Fruit fly (Drosophila melanogaster) whole organism, embryonic: Measurements from ENCODE around the gene GAPcenA.
A peak's percentile ranks its signal among the peaks of the same experiment; 100 is the strongest.

ENCODE experiments used
- BEAF-32 ChIP-seq: fragments of 200-800 bp; sonication (Bioruptor generic); optimal IDR thresholded peaks from 3 replicates; lab custom pipeline; 2017; ENCODE audit warnings: missing biosample characterization, missing genetic modification characterization, mild to moderate bottlenecking, moderate library complexity, missing genetic modification reagents
- Bgb ChIP-seq: fragments of 200-800 bp; sonication (Bioruptor generic); IDR thresholded peaks from 2 replicates; pipeline ENCODE4 v1.3.6; 2022; ENCODE audit warnings: missing biosample characterization, missing genetic modification characterization; ENCODE audit not compliant: partially characterized antibody
- CG10209 ChIP-seq: fragments of 200-800 bp; sonication (Bioruptor generic); optimal IDR thresholded peaks from 3 replicates; lab custom pipeline; 2017; ENCODE audit warnings: missing biosample characterization, mild to moderate bottlenecking, missing genetic modification characterization, missing genetic modification reagents
- CG1024 ChIP-seq: fragments of 200-800 bp; sonication (Bioruptor generic); IDR thresholded peaks from 2 replicates; pipeline ENCODE4 v1.3.6; 2022; ENCODE audit warnings: missing biosample characterization, missing genetic modification characterization
- CG10543 ChIP-seq: fragments of 200-800 bp; sonication (Bioruptor generic); optimal IDR thresholded peaks from 3 replicates; lab custom pipeline; 2017; ENCODE audit warnings: missing biosample characterization, mild to moderate bottlenecking, missing genetic modification characterization, moderate library complexity
- CG11247 ChIP-seq: fragments of 200-800 bp; sonication (Bioruptor generic); IDR thresholded peaks from 2 replicates; pipeline ENCODE4 v1.3.6; 2022; ENCODE audit warnings: missing biosample characterization, missing genetic modification characterization
- CG12104 ChIP-seq: fragments of 200-800 bp; sonication (Bioruptor generic); optimal IDR thresholded peaks from 3 replicates; lab custom pipeline; 2016; ENCODE audit warnings: missing biosample characterization, missing genetic modification characterization
- CG12391 ChIP-seq: fragments of 200-800 bp; sonication (Bioruptor generic); optimal IDR thresholded peaks from 3 replicates; lab custom pipeline; 2018; ENCODE audit warnings: missing biosample characterization, mild to moderate bottlenecking, missing genetic modification characterization, moderate library complexity
- CG12659 ChIP-seq: fragments of 200-800 bp; sonication (Bioruptor generic); optimal IDR thresholded peaks from 3 replicates; lab custom pipeline; 2017; ENCODE audit warnings: mild to moderate bottlenecking, missing biosample characterization, missing genetic modification reagents, missing genetic modification characterization
- CG15601 ChIP-seq: fragments of 200-800 bp; sonication (Bioruptor generic); optimal IDR thresholded peaks from 3 replicates; lab custom pipeline; 2019; ENCODE audit warnings: missing biosample characterization, mild to moderate bottlenecking, missing genetic modification characterization, moderate library complexity
- CG16813 ChIP-seq: fragments of 200-800 bp; sonication (Bioruptor generic); IDR thresholded peaks from 3 replicates; pipeline ENCODE4 v1.3.6; 2022; ENCODE audit warnings: missing biosample characterization, missing genetic modification characterization; ENCODE audit not compliant: partially characterized antibody
- CG17385 ChIP-seq: fragments of 200-800 bp; sonication (Bioruptor generic); optimal IDR thresholded peaks from 3 replicates; lab custom pipeline; 2018; ENCODE audit warnings: missing biosample characterization, mild to moderate bottlenecking, missing genetic modification characterization
- CG17802 ChIP-seq: fragments of 200-800 bp; sonication (Bioruptor generic); optimal IDR thresholded peaks from 2 replicates; lab custom pipeline; 2018; ENCODE audit warnings: missing biosample characterization, mild to moderate bottlenecking, missing genetic modification characterization, moderate library complexity
- CG2712 ChIP-seq: fragments of 200-800 bp; optimal IDR thresholded peaks from 3 replicates; lab custom pipeline; 2019; ENCODE audit warnings: missing biosample characterization, mild to moderate bottlenecking, missing genetic modification characterization, moderate library complexity
- CG2875 ChIP-seq: fragments of 200-800 bp; sonication (Bioruptor generic); optimal IDR thresholded peaks from 2 replicates; lab custom pipeline; 2017; ENCODE audit warnings: missing biosample characterization, mild to moderate bottlenecking, missing genetic modification characterization, missing genetic modification reagents
- CG34376 ChIP-seq: fragments of 200-800 bp; sonication (Bioruptor generic); optimal IDR thresholded peaks from 2 replicates; lab custom pipeline; 2018; ENCODE audit warnings: missing biosample characterization, mild to moderate bottlenecking, missing genetic modification characterization
- CG6791 ChIP-seq: fragments of 200-800 bp; sonication (Bioruptor generic); IDR thresholded peaks from 3 replicates; pipeline ENCODE4 v1.3.6; 2022; ENCODE audit warnings: missing biosample characterization, missing genetic modification characterization; ENCODE audit not compliant: partially characterized antibody
- CG6813 ChIP-seq: fragments of 200-800 bp; sonication (Bioruptor generic); optimal IDR thresholded peaks from 2 replicates; lab custom pipeline; 2017; ENCODE audit warnings: missing biosample characterization, missing genetic modification characterization, mild to moderate bottlenecking, moderate library complexity, missing genetic modification reagents
- CG7271 ChIP-seq: fragments of 200-800 bp; sonication (Bioruptor generic); optimal IDR thresholded peaks from 2 replicates; lab custom pipeline; 2018; ENCODE audit warnings: missing biosample characterization, mild to moderate bottlenecking, missing genetic modification characterization, moderate library complexity
- CG7963 ChIP-seq: fragments of 200-800 bp; sonication (Bioruptor generic); IDR thresholded peaks from 3 replicates; pipeline ENCODE4 v1.3.6; 2022; ENCODE audit warnings: missing biosample characterization, missing genetic modification characterization; ENCODE audit not compliant: partially characterized antibody
- Dad ChIP-seq: fragments of 200-800 bp; sonication (Bioruptor generic); optimal IDR thresholded peaks from 3 replicates; lab custom pipeline; 2016; ENCODE audit warnings: missing biosample characterization, missing genetic modification characterization
- Dll ChIP-seq: fragments of 200-800 bp; sonication (Bioruptor generic); IDR thresholded peaks from 4 replicates; pipeline ENCODE4 v1.3.6; 2022; ENCODE audit warnings: missing biosample characterization, missing genetic modification characterization; ENCODE audit not compliant: partially characterized antibody
- Doc3 ChIP-seq: fragments of 200-800 bp; sonication (Bioruptor generic); IDR thresholded peaks from 3 replicates; pipeline ENCODE4 v1.3.6; 2022; ENCODE audit warnings: missing biosample characterization, missing genetic modification characterization; ENCODE audit not compliant: partially characterized antibody
- Dp ChIP-seq: fragments of 200-800 bp; sonication (Bioruptor generic); optimal IDR thresholded peaks from 2 replicates; lab custom pipeline; 2018; ENCODE audit warnings: missing biosample characterization, mild to moderate bottlenecking, missing genetic modification characterization, moderate library complexity
- Dref ChIP-seq: fragments of 200-800 bp; sonication (Bioruptor generic); IDR thresholded peaks from 2 replicates; pipeline ENCODE4 v1.3.6; 2022; ENCODE audit warnings: missing biosample characterization, missing genetic modification characterization
- E2f1 ChIP-seq: fragments of 200-800 bp; sonication (Bioruptor generic); IDR thresholded peaks from 2 replicates; pipeline ENCODE4 v1.3.6; 2022; ENCODE audit warnings: missing biosample characterization, missing genetic modification characterization
- Ets97D ChIP-seq: fragments of 200-800 bp; sonication (Bioruptor generic); optimal IDR thresholded peaks from 3 replicates; lab custom pipeline; 2016; ENCODE audit warnings: missing biosample characterization, missing genetic modification characterization
- Opbp ChIP-seq: fragments of 200-800 bp; sonication (Bioruptor generic); IDR thresholded peaks from 3 replicates; pipeline ENCODE4 v1.3.6; 2022; ENCODE audit warnings: missing biosample characterization, missing genetic modification characterization; ENCODE audit not compliant: partially characterized antibody
- YL-1 ChIP-seq: fragments of 200-800 bp; sonication (Bioruptor generic); optimal IDR thresholded peaks from 3 replicates; lab custom pipeline; 2017; ENCODE audit warnings: missing biosample characterization, mild to moderate bottlenecking, missing genetic modification characterization
- amos ChIP-seq: fragments of 200-800 bp; sonication (Bioruptor generic); IDR thresholded peaks from 2 replicates; pipeline ENCODE4 v1.3.6; 2022; ENCODE audit warnings: missing biosample characterization, missing genetic modification characterization; ENCODE audit not compliant: partially characterized antibody
- bbx ChIP-seq: fragments of 200-800 bp; sonication (Bioruptor generic); IDR thresholded peaks from 2 replicates; pipeline ENCODE4 v1.3.6; 2022; ENCODE audit warnings: missing biosample characterization, missing genetic modification characterization; ENCODE audit not compliant: partially characterized antibody
- chinmo ChIP-seq: fragments of 200-800 bp; sonication (Bioruptor generic); IDR thresholded peaks from 4 replicates; pipeline ENCODE4 v1.3.6; 2022; ENCODE audit warnings: missing biosample characterization, missing genetic modification characterization; ENCODE audit not compliant: partially characterized antibody
- crol ChIP-seq: fragments of 200-800 bp; sonication (Bioruptor generic); IDR thresholded peaks from 2 replicates; pipeline ENCODE4 v1.3.6; 2022; ENCODE audit warnings: missing biosample characterization, missing genetic modification characterization
- ham ChIP-seq: fragments of 200-800 bp; sonication (Bioruptor generic); IDR thresholded peaks from 2 replicates; pipeline ENCODE4 v1.3.6; 2022; ENCODE audit warnings: missing biosample characterization, missing genetic modification characterization
- hb ChIP-seq: fragments of 200-800 bp; sonication (Bioruptor generic); IDR thresholded peaks from 3 replicates; pipeline ENCODE4 v1.3.6; 2022; ENCODE audit warnings: missing biosample characterization, missing genetic modification characterization; ENCODE audit not compliant: partially characterized antibody
- inv ChIP-seq: fragments of 200-800 bp; sonication (Bioruptor generic); IDR thresholded peaks from 2 replicates; pipeline ENCODE4 v1.3.6; 2022; ENCODE audit warnings: missing biosample characterization, missing genetic modification characterization; ENCODE audit not compliant: partially characterized antibody
- lilli ChIP-seq: fragments of 200-800 bp; sonication (Bioruptor generic); optimal IDR thresholded peaks from 3 replicates; lab custom pipeline; 2016; ENCODE audit warnings: missing biosample characterization, missing genetic modification characterization
- nmo ChIP-seq: fragments of 200-800 bp; sonication (Bioruptor generic); optimal IDR thresholded peaks from 2 replicates; lab custom pipeline; 2018; ENCODE audit warnings: missing biosample characterization, mild to moderate bottlenecking, missing genetic modification characterization, moderate library complexity
- otp ChIP-seq: fragments of 200-800 bp; sonication (Bioruptor generic); IDR thresholded peaks from 3 replicates; pipeline ENCODE4, ENCODE4 v1.3.6; 2022; ENCODE audit warnings: missing biosample characterization, missing genetic modification characterization
- phol ChIP-seq: fragments of 200-800 bp; sonication (Bioruptor generic); optimal IDR thresholded peaks from 3 replicates; lab custom pipeline; 2018; ENCODE audit warnings: missing biosample characterization, mild to moderate bottlenecking, missing genetic modification characterization, moderate library complexity
- pum ChIP-seq: fragments of 200-800 bp; sonication (Bioruptor generic); optimal IDR thresholded peaks from 2 replicates; lab custom pipeline; 2016; ENCODE audit warnings: missing biosample characterization, missing genetic modification characterization
- pzg ChIP-seq: fragments of 200-800 bp; sonication (Bioruptor generic); optimal IDR thresholded peaks from 3 replicates; lab custom pipeline; 2018; ENCODE audit warnings: missing biosample characterization, mild to moderate bottlenecking, missing genetic modification characterization, moderate library complexity
- stwl ChIP-seq: fragments of 200-800 bp; sonication (Bioruptor generic); optimal IDR thresholded peaks from 3 replicates; lab custom pipeline; 2018; ENCODE audit warnings: missing biosample characterization, mild to moderate bottlenecking, missing genetic modification characterization, moderate library complexity
- tll ChIP-seq, 2 experiments: fragments of 200-800 bp in 1 of 2; fragments of >200 bp in 1 of 2; sonication (Bioruptor generic) in 1 of 2; optimal IDR thresholded peaks; 2 replicates each; lab custom pipeline; 2017 to 2019; ENCODE audit warnings: missing biosample characterization in 2 of 2, missing genetic modification characterization in 2 of 2, mild to moderate bottlenecking in 1 of 2, moderate library complexity in 1 of 2
- tna ChIP-seq: fragments of 200-800 bp; sonication (Bioruptor generic); IDR thresholded peaks from 2 replicates; pipeline ENCODE4 v1.3.6; 2022; ENCODE audit warnings: missing biosample characterization, missing genetic modification characterization; ENCODE audit not compliant: partially characterized antibody
- tx ChIP-seq: fragments of 200-800 bp; sonication (Bioruptor generic); optimal IDR thresholded peaks from 2 replicates; lab custom pipeline; 2016; ENCODE audit warnings: missing biosample characterization, missing genetic modification characterization
- yki ChIP-seq: fragments of >200 bp; optimal IDR thresholded peaks from 3 replicates; lab custom pipeline; 2018
- zen ChIP-seq: fragments of 200-800 bp; sonication (Bioruptor generic); optimal IDR thresholded peaks from 3 replicates; lab custom pipeline; 2018; ENCODE audit warnings: missing biosample characterization, mild to moderate bottlenecking, missing genetic modification characterization, moderate library complexity

Gene GAPcenA

dm6 chr3L:8296941-8297340, 49.4 kb upstream of the GAPcenA start, which contains the start of gene Rab19:
Gene Rab19 (plus strand): TSS chr3L:8297018.
- no peak for TF ChIP-seq CG10209
- peak; percentile 53 for TF ChIP-seq pzg
- TF ChIP-seq Dp (GFP tag; lab: Kevin White, UChicago) = peak; percentile 61
- no peak for TF ChIP-seq tx (GFP tag; lab: Kevin White, UChicago)
- TF ChIP-seq stwl (tag; lab: Kevin White, UChicago) = peak; percentile 57
- no peak for TF ChIP-seq CG6813 (GFP tag; lab: Kevin White, UChicago)
- TF ChIP-seq hb (GFP tag; lab: Robert Waterston, UW) = peak; percentile 83
- TF ChIP-seq CG34376 = no peak
- TF ChIP-seq CG11247 (GFP tag; lab: Robert Waterston, UW) = no peak
- TF ChIP-seq Bgb (GFP tag; lab: Robert Waterston, UW) = peak; percentile 81
- TF ChIP-seq ham = no peak
- TF ChIP-seq Doc3 (GFP tag; lab: Robert Waterston, UW) = peak; percentile 98
- peak; percentile 87 for TF ChIP-seq bbx
- peak; percentile 79 for TF ChIP-seq amos (GFP tag; lab: Robert Waterston, UW)
- no peak for TF ChIP-seq lilli
- peak; percentile 25 for TF ChIP-seq phol (tag; lab: Kevin White, UChicago)
- TF ChIP-seq pum (GFP tag; lab: Kevin White, UChicago) = no peak
- TF ChIP-seq CG6791 = peak; percentile 79
- TF ChIP-seq CG10543 = no peak
- peak; percentile 98 for TF ChIP-seq Dll (GFP tag; lab: Robert Waterston, UW)
- no peak for TF ChIP-seq Dad (GFP tag; lab: Kevin White, UChicago)
- TF ChIP-seq CG7271 = no peak
- peak; percentile 9 for TF ChIP-seq CG12659
- TF ChIP-seq CG12391 (tag; lab: Kevin White, UChicago) = peak; percentile 3
- TF ChIP-seq Opbp (GFP tag; lab: Robert Waterston, UW) = peak; percentile 72; the same call in 2 of the 3 replicates
- peak; percentile 76 for TF ChIP-seq inv (GFP tag; lab: Robert Waterston, UW)
- no peak for TF ChIP-seq yki (lab: Kevin White, UChicago)
- TF ChIP-seq E2f1 (GFP tag; lab: Robert Waterston, UW) = no peak
- TF ChIP-seq nmo (GFP tag; lab: Kevin White, UChicago) = peak; percentile 19
- TF ChIP-seq tna (GFP tag; lab: Robert Waterston, UW) = peak; percentile 89
- TF ChIP-seq CG2875 (GFP tag; lab: Kevin White, UChicago) = no peak
- no peak for TF ChIP-seq CG17802 (tag; lab: Kevin White, UChicago)
- TF ChIP-seq Dref (GFP tag; lab: Robert Waterston, UW) = peak; percentile 68
- TF ChIP-seq YL-1 (GFP tag; lab: Kevin White, UChicago) = peak; percentile 1
- peak; percentile 16 for TF ChIP-seq zen (tag; lab: Kevin White, UChicago)
- TF ChIP-seq CG2712 (tag; lab: Kevin White, UChicago) = peak; percentile 20
- TF ChIP-seq chinmo (GFP tag; lab: Robert Waterston, UW) = peak; percentile 84; the same call in 1 of the 4 replicates
- no peak for TF ChIP-seq otp (GFP tag; lab: Robert Waterston, UW)
- TF ChIP-seq BEAF-32 (GFP tag; lab: Kevin White, UChicago) = peak; percentile 86
- no peak for TF ChIP-seq CG12104 (GFP tag; lab: Kevin White, UChicago)
- peak; percentile 36 for TF ChIP-seq CG17385 (GFP tag; lab: Kevin White, UChicago)
- peak; percentile 86 for TF ChIP-seq CG16813 (GFP tag; lab: Robert Waterston, UW)
- peak; percentile 65; the same call in 2 of the 3 replicates for TF ChIP-seq CG7963 (GFP tag; lab: Robert Waterston, UW)
- TF ChIP-seq CG1024 = no peak
- peak in 1 of 2 experiments; percentile 18 for TF ChIP-seq tll (GFP tag; optimal IDR thresholded peaks at IDR 0.05; lab: Kevin White, UChicago)
- TF ChIP-seq CG15601 = peak; percentile 48
- no peak for TF ChIP-seq crol (GFP tag; lab: Robert Waterston, UW)
- TF ChIP-seq Ets97D (GFP tag; lab: Kevin White, UChicago) = peak; percentile 3
